Worm (Caenorhabditis elegans): ENCODE measurements around the gene srh-269.

srh-269 gene

DNA sequence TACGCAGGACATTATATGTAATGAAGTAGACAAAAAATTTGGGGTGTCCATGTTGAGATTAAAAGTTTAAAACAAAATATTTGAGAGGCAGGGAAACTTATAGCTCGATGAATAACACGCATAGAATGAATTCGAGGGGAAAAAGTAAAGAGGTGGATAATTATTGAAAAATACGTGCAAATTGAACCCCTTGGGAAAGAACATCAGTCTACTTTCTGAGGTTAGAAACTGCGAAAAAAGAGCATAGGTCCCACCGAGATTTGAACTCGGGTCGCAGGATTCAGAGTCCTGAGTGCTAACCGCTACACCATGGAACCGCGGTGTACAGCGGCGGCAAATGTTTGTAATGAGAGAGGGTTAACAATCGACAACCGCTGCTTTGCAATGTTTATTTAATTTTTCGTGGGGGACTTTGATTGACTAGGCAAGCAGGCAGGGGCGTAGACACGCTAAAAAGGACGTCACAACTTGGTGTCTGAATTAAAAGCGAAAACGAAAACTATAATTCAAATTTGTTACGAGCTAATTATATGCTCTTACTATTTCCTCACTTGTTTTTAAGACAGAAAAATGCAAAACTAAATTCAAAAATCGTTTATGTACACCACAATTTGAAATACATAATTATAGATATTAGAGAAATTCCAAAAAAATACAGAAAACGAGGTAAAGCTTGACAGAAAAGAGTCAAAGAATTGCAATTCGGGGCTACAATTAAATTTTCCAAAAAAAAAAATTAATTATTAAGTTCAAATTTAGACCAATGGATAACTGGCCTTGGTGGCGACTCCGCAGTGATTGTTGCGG lies at the start of gene srh-269:
srh-269 (minus strand) TSS at position 51 of the 807 bp plus-strand sequence.
- peak; percentile 31 for TF ChIP-seq xbp-1 (tag; optimal IDR thresholded peaks at IDR 0.05)
- no peak for TF ChIP-seq zag-1 (tag; optimal IDR thresholded peaks at IDR 0.05)
- no peak for TF ChIP-seq pag-3 (tag; optimal IDR thresholded peaks at IDR 0.05; ENCODE audit: borderline replicate concordance, insufficient read depth)
- TF ChIP-seq unc-86 (tag; optimal IDR thresholded peaks at IDR 0.05): no peak
- TF ChIP-seq rnt-1 (tag; optimal IDR thresholded peaks at IDR 0.05): peak; percentile 86
- TF ChIP-seq nhr-90 (tag; optimal IDR thresholded peaks at IDR 0.05; ENCODE audit: poor library complexity): peak; percentile 62
- TF ChIP-seq ceh-8 (GFP tag; optimal IDR thresholded peaks at IDR 0.05): no peak
- no peak for TF ChIP-seq sptf-1 (tag; optimal IDR thresholded peaks at IDR 0.05)
- TF ChIP-seq unc-62 (GFP tag; optimal IDR thresholded peaks at IDR 0.05): no peak
- no peak for TF ChIP-seq nhr-76 (tag; optimal IDR thresholded peaks at IDR 0.05)
- TF ChIP-seq unc-130 (tag; optimal IDR thresholded peaks at IDR 0.05): peak; percentile 62
- TF ChIP-seq nhr-19 (GFP tag; conservative IDR thresholded peaks at IDR 0.05): peak; percentile 79
- peak in 1 of 6 experiments; percentile 6 for TF ChIP-seq elt-3 (tag; optimal IDR thresholded peaks at IDR 0.05)
- TF ChIP-seq nhr-77 (tag; optimal IDR thresholded peaks at IDR 0.05): peak; percentile 48
- no peak for TF ChIP-seq vab-15 (tag; optimal IDR thresholded peaks at IDR 0.05)
- peak; percentile 65 for TF ChIP-seq elt-2 (tag; optimal IDR thresholded peaks at IDR 0.05)
- TF ChIP-seq unc-98 (GFP tag; IDR thresholded peaks at IDR 0.05): no peak
- TF ChIP-seq lin-35 (GFP tag; optimal IDR thresholded peaks at IDR 0.05): peak; percentile 12 to 71
- TF ChIP-seq snpc-4 (tag; optimal IDR thresholded peaks at IDR 0.05): peak; percentile 61
- TF ChIP-seq efl-3 (GFP tag; optimal IDR thresholded peaks at IDR 0.05): no peak
- TF ChIP-seq tlp-1 (tag; optimal IDR thresholded peaks at IDR 0.05): no peak
- no peak for TF ChIP-seq lin-15B (tag; optimal IDR thresholded peaks at IDR 0.05)
- no peak for TF ChIP-seq fkh-4 (tag; optimal IDR thresholded peaks at IDR 0.05; ENCODE audit: borderline replicate concordance)
- no peak for TF ChIP-seq hpl-2 (GFP tag; optimal IDR thresholded peaks at IDR 0.05)
- peak; percentile 74 for TF ChIP-seq nhr-71 (tag; optimal IDR thresholded peaks at IDR 0.05)
- TF ChIP-seq zip-4 (GFP tag; optimal IDR thresholded peaks at IDR 0.05): no peak
- TF ChIP-seq Y116A8C.19 (tag; optimal IDR thresholded peaks at IDR 0.05; ENCODE audit: borderline replicate concordance): no peak
- no peak for TF ChIP-seq sox-4 (tag; optimal IDR thresholded peaks at IDR 0.05)
- TF ChIP-seq lir-3 (tag; optimal IDR thresholded peaks at IDR 0.05; ENCODE audit: poor library complexity): no peak
- peak; percentile 65 for TF ChIP-seq nhr-20 (tag; optimal IDR thresholded peaks at IDR 0.05)
- TF ChIP-seq mab-9 (GFP tag; IDR thresholded peaks at IDR 0.05): no peak
- no peak for TF ChIP-seq C34B4.2 (tag; optimal IDR thresholded peaks at IDR 0.05)
- TF ChIP-seq pqm-1 (tag; optimal IDR thresholded peaks at IDR 0.05): no peak
- no peak for TF ChIP-seq grh-1 (GFP tag; IDR thresholded peaks at IDR 0.05)
- no peak for TF ChIP-seq aly-2 (tag; optimal IDR thresholded peaks at IDR 0.05)
- TF ChIP-seq snu-23 (GFP tag; optimal IDR thresholded peaks at IDR 0.05): peak; percentile 77
- TF ChIP-seq fkh-8 (tag; optimal IDR thresholded peaks at IDR 0.05): no peak
- no peak for TF ChIP-seq ceh-63 (GFP tag; optimal IDR thresholded peaks at IDR 0.05)
- no peak for TF ChIP-seq egl-13 (tag; optimal IDR thresholded peaks at IDR 0.05)
- no peak for TF ChIP-seq ces-1 (GFP tag; optimal IDR thresholded peaks at IDR 0.05)
- TF ChIP-seq unc-30 (tag; optimal IDR thresholded peaks at IDR 0.05): no peak
- no peak for TF ChIP-seq isw-1 (GFP tag; IDR thresholded peaks at IDR 0.05)
- peak; percentile 24 to 55 for TF ChIP-seq lsy-2 (tag; optimal IDR thresholded peaks at IDR 0.05)
- TF ChIP-seq mef-2 (tag; optimal IDR thresholded peaks at IDR 0.05): no peak
- TF ChIP-seq F16B12.6 (tag; optimal IDR thresholded peaks at IDR 0.05): no peak
- TF ChIP-seq skn-1 (tag; optimal IDR thresholded peaks at IDR 0.05): peak; percentile 11
- peak; percentile 69 for TF ChIP-seq dsc-1 (tag; optimal IDR thresholded peaks at IDR 0.05)
- TF ChIP-seq jun-1 (tag; optimal IDR thresholded peaks at IDR 0.05): peak; percentile 51
- TF ChIP-seq tbx-2 (tag; optimal IDR thresholded peaks at IDR 0.05): peak; percentile 54
- TF ChIP-seq C04F5.9 (tag; optimal IDR thresholded peaks at IDR 0.05): no peak
- TF ChIP-seq pax-3 (tag; optimal IDR thresholded peaks at IDR 0.05): peak; percentile 35

All from whole organism, L1 larva.